Worm (Caenorhabditis elegans): ENCODE results near the gene emg-1.

Gene emg-1

ce11 chrIII:10634034-10634433 lies 15.3 kb upstream of the emg-1 start (continued):
- TF ChIP-seq unc-39 (tag; optimal IDR thresholded peaks at IDR 0.05) (no peak), ZK546.5 (tag; optimal IDR thresholded peaks at IDR 0.05) (no peak), nhr-23 (tag; optimal IDR thresholded peaks at IDR 0.05) (peak; percentile 95)

- peak; percentile 47 for TF ChIP-seq pha-4 (tag; optimal IDR thresholded peaks at IDR 0.05)
- no peak for TF ChIP-seq ceh-82 (tag; optimal IDR thresholded peaks at IDR 0.05)
- TF ChIP-seq egl-5 (tag; optimal IDR thresholded peaks at IDR 0.05): no peak
- peak; percentile 80 for TF ChIP-seq lin-39 (tag; optimal IDR thresholded peaks at IDR 0.05)
- no peak for TF ChIP-seq fkh-2 (tag; optimal IDR thresholded peaks at IDR 0.05)
- TF ChIP-seq nfya-1 (tag; optimal IDR thresholded peaks at IDR 0.05; ENCODE audit: insufficient read depth): peak; percentile 44
- TF ChIP-seq lin-15B (tag; optimal IDR thresholded peaks at IDR 0.05): peak; percentile 27
Observed at ce11 chrIII:10634576-10634975, 14.7 kb upstream of the emg-1 start.

ce11 chrIII:10636493-10637031 lies 12.8 kb upstream of the emg-1 start:
- TF ChIP-seq ceh-28 (tag; optimal IDR thresholded peaks at IDR 0.05): peak; percentile 4
- peak; percentile 62 for TF ChIP-seq nhr-25 (tag; optimal IDR thresholded peaks at IDR 0.05)
- TF ChIP-seq mml-1 (tag; optimal IDR thresholded peaks at IDR 0.05): no peak
- TF ChIP-seq nfya-1 (tag; optimal IDR thresholded peaks at IDR 0.05; ENCODE audit: insufficient read depth): peak; percentile 6
- TF ChIP-seq zag-1 (tag; optimal IDR thresholded peaks at IDR 0.05): no peak
- TF ChIP-seq pha-4 (tag; optimal IDR thresholded peaks at IDR 0.05): peak; percentile 93
- peak; percentile 16 for TF ChIP-seq nhr-23 (tag; optimal IDR thresholded peaks at IDR 0.05)
- TF ChIP-seq hmg-11 (tag; optimal IDR thresholded peaks at IDR 0.05): no peak
- TF ChIP-seq egl-27 (tag; optimal IDR thresholded peaks at IDR 0.05): no peak
- TF ChIP-seq lsy-12 (tag; optimal IDR thresholded peaks at IDR 0.05): no peak
- no peak for TF ChIP-seq nhr-237 (tag; optimal IDR thresholded peaks at IDR 0.05)
- TF ChIP-seq fkh-2 (tag; optimal IDR thresholded peaks at IDR 0.05): no peak

ce11 chrIII:10637933-10638332 lies 11.4 kb upstream of the emg-1 start:
- TF ChIP-seq ceh-16 (tag; optimal IDR thresholded peaks at IDR 0.05) (no peak), pha-4 (tag; optimal IDR thresholded peaks at IDR 0.05) (peak; percentile 31), elt-1 (tag; optimal IDR thresholded peaks at IDR 0.05) (no peak)

ce11 chrIII:10638339-10639021 lies 10.8 kb upstream of the emg-1 start, which contains the start of gene Y39A1A.27:
Y39A1A.27 (plus strand) TSS chrIII:10638971.
- TF ChIP-seq mdl-1 (tag; optimal IDR thresholded peaks at IDR 0.05) (no peak), lin-39 (tag; optimal IDR thresholded peaks at IDR 0.05) (no peak), nhr-12 (tag; optimal IDR thresholded peaks at IDR 0.05) (no peak), ztf-11 (tag; optimal IDR thresholded peaks at IDR 0.05) (no peak), pqm-1 (tag; optimal IDR thresholded peaks at IDR 0.05) (no peak), pha-4 (tag; optimal IDR thresholded peaks at IDR 0.05) (no peak), eor-1 (tag; optimal IDR thresholded peaks at IDR 0.05) (no peak), ztf-4 (tag; optimal IDR thresholded peaks at IDR 0.05) (no peak), sea-2 (GFP tag; optimal IDR thresholded peaks at IDR 0.05) (no peak), unc-62 (GFP tag; optimal IDR thresholded peaks at IDR 0.05) (no peak), nhr-43 (tag; optimal IDR thresholded peaks at IDR 0.05; ENCODE audit: poor library complexity, severe bottlenecking) (no peak)

ce11 chrIII:10642781-10643180 lies 6.5 kb upstream of the emg-1 start, which contains the start of the genes dhs-11 and orc-1:
dhs-11 (minus strand) TSS chrIII:10642865.
orc-1 (plus strand) TSS chrIII:10643129.
- TF ChIP-seq nhr-25 (tag; optimal IDR thresholded peaks at IDR 0.05): peak; percentile 6
- no peak for TF ChIP-seq ZK546.5 (tag; optimal IDR thresholded peaks at IDR 0.05)
- peak; percentile 85 for TF ChIP-seq nfya-1 (tag; optimal IDR thresholded peaks at IDR 0.05; ENCODE audit: insufficient read depth)
- TF ChIP-seq nhr-23 (tag; optimal IDR thresholded peaks at IDR 0.05): peak; percentile 25
- peak; percentile 73 for TF ChIP-seq pha-4 (tag; optimal IDR thresholded peaks at IDR 0.05)
- peak; percentile 13 for TF ChIP-seq hmg-11 (tag; optimal IDR thresholded peaks at IDR 0.05)
- TF ChIP-seq nhr-237 (tag; optimal IDR thresholded peaks at IDR 0.05): no peak
- peak; percentile 34 for TF ChIP-seq snpc-4 (tag; optimal IDR thresholded peaks at IDR 0.05)
- peak; percentile 45 for TF ChIP-seq lin-15B (tag; optimal IDR thresholded peaks at IDR 0.05)
- peak; percentile 6 for TF ChIP-seq lin-39 (tag; optimal IDR thresholded peaks at IDR 0.05)
- no peak for TF ChIP-seq ceh-28 (tag; optimal IDR thresholded peaks at IDR 0.05)

Measured in whole organism, L3 larva.